Worm (Caenorhabditis elegans) whole organism, L3 larva: ENCODE measurements around the gene far-4.

Source experiments
- R02D3.7 ChIP-seq: fragments of 150-350 bp; optimal IDR thresholded peaks from 2 replicates; lab custom pipeline; 2014; ENCODE audit warnings: missing biosample characterization, missing genetic modification characterization
- ZK546.5 ChIP-seq: sonication (generic microtip); optimal IDR thresholded peaks from 2 replicates; lab custom pipeline; 2017; ENCODE audit warnings: missing biosample characterization, missing genetic modification characterization
- aly-2 ChIP-seq: fragments of 150-350 bp; optimal IDR thresholded peaks from 2 replicates; lab custom pipeline; 2014; ENCODE audit warnings: missing biosample characterization, missing genetic modification characterization
- ama-1 ChIP-seq: fragments of 150-350 bp; optimal IDR thresholded peaks from 2 replicates; lab custom pipeline; 2018
- ceh-16 ChIP-seq: sonication (generic microtip); optimal IDR thresholded peaks from 2 replicates; lab custom pipeline; 2017; ENCODE audit warnings: missing biosample characterization, missing genetic modification characterization
- ceh-28 ChIP-seq: fragments of 150-350 bp; optimal IDR thresholded peaks from 2 replicates; lab custom pipeline; 2014; ENCODE audit warnings: missing biosample characterization, missing genetic modification reagents, missing genetic modification characterization
- ceh-82 ChIP-seq: fragments of 150-350 bp; optimal IDR thresholded peaks from 2 replicates; lab custom pipeline; 2014; ENCODE audit warnings: missing biosample characterization, missing genetic modification characterization
- ceh-9 ChIP-seq: sonication (generic microtip); optimal IDR thresholded peaks from 2 replicates; lab custom pipeline; 2018; ENCODE audit warnings: missing biosample characterization, missing genetic modification characterization
- daf-12 ChIP-seq: fragments of 150-350 bp; optimal IDR thresholded peaks from 2 replicates; lab custom pipeline; 2014; ENCODE audit warnings: missing biosample characterization, missing genetic modification reagents, missing genetic modification characterization
- egl-27 ChIP-seq: sonication (generic microtip); optimal IDR thresholded peaks from 4 replicates; lab custom pipeline; 2017; ENCODE audit warnings: missing biosample characterization, missing genetic modification reagents, missing genetic modification characterization
- egl-5 ChIP-seq: fragments of 150-350 bp; optimal IDR thresholded peaks from 2 replicates; lab custom pipeline; 2017; ENCODE audit warnings: missing biosample characterization, missing genetic modification reagents, missing genetic modification characterization, inconsistent platforms
- elt-1 ChIP-seq: fragments of 150-350 bp; optimal IDR thresholded peaks from 2 replicates; lab custom pipeline; 2014; ENCODE audit warnings: missing biosample characterization, missing genetic modification characterization
- elt-2 ChIP-seq: sonication (generic microtip); optimal IDR thresholded peaks from 2 replicates; lab custom pipeline; 2016; ENCODE audit warnings: missing genetic modification reagents, mild to moderate bottlenecking, missing genetic modification characterization, missing compliant biosample characterization
- elt-3 ChIP-seq, 3 experiments: fragments of 150-350 bp in 1 of 3; sonication (generic microtip) in 2 of 3; optimal IDR thresholded peaks; 2 replicates in 2 of 3; 4 replicates in 1 of 3; lab custom pipeline; 2014 to 2017; ENCODE audit warnings: missing biosample characterization in 3 of 3, missing genetic modification characterization in 3 of 3
- eor-1 ChIP-seq, 2 experiments: fragments of 150-350 bp; optimal IDR thresholded peaks; 2 replicates each; lab custom pipeline; 2014 to 2018; ENCODE audit warnings: missing biosample characterization in 2 of 2, missing genetic modification characterization in 2 of 2
- fkh-10 ChIP-seq: sonication (generic microtip); optimal IDR thresholded peaks from 2 replicates; lab custom pipeline; 2017; ENCODE audit warnings: missing biosample characterization, missing genetic modification reagents, missing genetic modification characterization
- fkh-2 ChIP-seq: fragments of 150-350 bp; optimal IDR thresholded peaks from 2 replicates; lab custom pipeline; 2014; ENCODE audit warnings: missing biosample characterization, missing genetic modification reagents, missing genetic modification characterization
- fos-1 ChIP-seq: fragments of 150-350 bp; optimal IDR thresholded peaks from 2 replicates; lab custom pipeline; 2014; ENCODE audit warnings: missing biosample characterization, missing genetic modification characterization
- hmg-11 ChIP-seq: sonication (generic microtip); optimal IDR thresholded peaks from 2 replicates; lab custom pipeline; 2016; ENCODE audit warnings: missing genetic modification characterization, missing compliant biosample characterization
- jun-1 ChIP-seq: fragments of 150-350 bp; optimal IDR thresholded peaks from 2 replicates; lab custom pipeline; 2014; ENCODE audit warnings: missing biosample characterization, missing genetic modification reagents, missing genetic modification characterization
- lin-15B ChIP-seq: fragments of 150-350 bp; optimal IDR thresholded peaks from 2 replicates; lab custom pipeline; 2014; ENCODE audit warnings: missing biosample characterization, missing genetic modification characterization
- lin-39 ChIP-seq: fragments of 150-350 bp; optimal IDR thresholded peaks from 2 replicates; lab custom pipeline; 2018; ENCODE audit warnings: missing biosample characterization, missing genetic modification reagents, missing genetic modification characterization
- lsy-12 ChIP-seq: sonication (generic microtip); optimal IDR thresholded peaks from 2 replicates; lab custom pipeline; 2016; ENCODE audit warnings: mild to moderate bottlenecking, missing genetic modification characterization, missing compliant biosample characterization
- mdl-1 ChIP-seq: fragments of 150-350 bp; optimal IDR thresholded peaks from 2 replicates; lab custom pipeline; 2014; ENCODE audit warnings: missing biosample characterization, missing genetic modification characterization
- mml-1 ChIP-seq: fragments of 150-350 bp; sonication (generic microtip); optimal IDR thresholded peaks from 3 replicates; lab custom pipeline; 2014; ENCODE audit warnings: missing biosample characterization, missing genetic modification characterization
- nfya-1 ChIP-seq: sonication (generic microtip); optimal IDR thresholded peaks from 2 replicates; lab custom pipeline; 2017; ENCODE audit warnings: missing genetic modification characterization, mild to moderate bottlenecking, missing compliant biosample characterization, antibody characterized with exemption, moderate library complexity; ENCODE audit not compliant: insufficient read depth
- nhr-11 ChIP-seq: fragments of 150-350 bp; optimal IDR thresholded peaks from 2 replicates; lab custom pipeline; 2014; ENCODE audit warnings: missing biosample characterization, missing genetic modification characterization
- nhr-12 ChIP-seq: fragments of 150-350 bp; optimal IDR thresholded peaks from 2 replicates; lab custom pipeline; 2014; ENCODE audit warnings: missing biosample characterization, missing genetic modification characterization
- nhr-23 ChIP-seq: fragments of 150-350 bp; optimal IDR thresholded peaks from 2 replicates; lab custom pipeline; 2014; ENCODE audit warnings: missing biosample characterization, missing genetic modification reagents, missing genetic modification characterization
- nhr-237 ChIP-seq: fragments of 150-350 bp; optimal IDR thresholded peaks from 2 replicates; lab custom pipeline; 2014; ENCODE audit warnings: missing biosample characterization, missing genetic modification characterization
- nhr-25 ChIP-seq: sonication (generic microtip); optimal IDR thresholded peaks from 2 replicates; lab custom pipeline; 2017; ENCODE audit warnings: missing biosample characterization, missing genetic modification characterization
- nhr-28 ChIP-seq: fragments of 150-350 bp; optimal IDR thresholded peaks from 2 replicates; lab custom pipeline; 2014; ENCODE audit warnings: missing biosample characterization, missing genetic modification characterization
- nhr-43 ChIP-seq: sonication (generic microtip); optimal IDR thresholded peaks from 2 replicates; lab custom pipeline; 2016; ENCODE audit warnings: mild to moderate bottlenecking, missing genetic modification characterization, missing compliant biosample characterization; ENCODE audit not compliant: poor library complexity, severe bottlenecking
- nhr-67 ChIP-seq: fragments of 150-350 bp; optimal IDR thresholded peaks from 2 replicates; lab custom pipeline; 2014; ENCODE audit warnings: missing biosample characterization, missing genetic modification characterization
- nhr-76 ChIP-seq: fragments of 150-350 bp; sonication (generic microtip); optimal IDR thresholded peaks from 5 replicates; lab custom pipeline; 2014; ENCODE audit warnings: missing biosample characterization, missing genetic modification characterization
- nhr-77 ChIP-seq: fragments of 150-350 bp; optimal IDR thresholded peaks from 2 replicates; lab custom pipeline; 2014; ENCODE audit warnings: missing biosample characterization, missing genetic modification characterization
- pha-4 ChIP-seq: fragments of 150-350 bp; optimal IDR thresholded peaks from 2 replicates; lab custom pipeline; 2014; ENCODE audit warnings: missing biosample characterization, missing genetic modification reagents, missing genetic modification characterization
- pqm-1 ChIP-seq: fragments of 150-350 bp; optimal IDR thresholded peaks from 2 replicates; lab custom pipeline; 2017; ENCODE audit warnings: missing biosample characterization, missing genetic modification characterization, inconsistent platforms
- sea-2 ChIP-seq: fragments of 150-350 bp; sonication (generic microtip); optimal IDR thresholded peaks from 4 replicates; lab custom pipeline; 2014; ENCODE audit warnings: missing biosample characterization, missing genetic modification reagents, missing genetic modification characterization
- skn-1 ChIP-seq: fragments of 150-350 bp; optimal IDR thresholded peaks from 2 replicates; lab custom pipeline; 2014; ENCODE audit warnings: missing biosample characterization, missing genetic modification characterization
- snpc-4 ChIP-seq: fragments of 150-350 bp; optimal IDR thresholded peaks from 2 replicates; lab custom pipeline; 2014; ENCODE audit warnings: missing biosample characterization, missing genetic modification characterization
- tbx-2 ChIP-seq: sonication (generic microtip); optimal IDR thresholded peaks from 2 replicates; lab custom pipeline; 2016; ENCODE audit warnings: mild to moderate bottlenecking, missing genetic modification characterization, missing compliant biosample characterization
- unc-39 ChIP-seq: sonication (generic microtip); optimal IDR thresholded peaks from 4 replicates; lab custom pipeline; 2017; ENCODE audit warnings: missing biosample characterization, missing genetic modification characterization
- unc-62 ChIP-seq: fragments of 150-350 bp; sonication (generic microtip); optimal IDR thresholded peaks from 4 replicates; lab custom pipeline; 2014; ENCODE audit warnings: missing biosample characterization, missing genetic modification reagents, missing genetic modification characterization
- zag-1 ChIP-seq: fragments of 150-350 bp; optimal IDR thresholded peaks from 2 replicates; lab custom pipeline; 2014; ENCODE audit warnings: missing biosample characterization, missing genetic modification characterization
- ztf-11 ChIP-seq: fragments of 150-350 bp; optimal IDR thresholded peaks from 2 replicates; lab custom pipeline; 2014; ENCODE audit warnings: missing biosample characterization, missing genetic modification characterization
- ztf-4 ChIP-seq: fragments of 150-350 bp; optimal IDR thresholded peaks from 2 replicates; lab custom pipeline; 2014; ENCODE audit warnings: missing biosample characterization, missing genetic modification characterization

far-4 gene

DNA sequence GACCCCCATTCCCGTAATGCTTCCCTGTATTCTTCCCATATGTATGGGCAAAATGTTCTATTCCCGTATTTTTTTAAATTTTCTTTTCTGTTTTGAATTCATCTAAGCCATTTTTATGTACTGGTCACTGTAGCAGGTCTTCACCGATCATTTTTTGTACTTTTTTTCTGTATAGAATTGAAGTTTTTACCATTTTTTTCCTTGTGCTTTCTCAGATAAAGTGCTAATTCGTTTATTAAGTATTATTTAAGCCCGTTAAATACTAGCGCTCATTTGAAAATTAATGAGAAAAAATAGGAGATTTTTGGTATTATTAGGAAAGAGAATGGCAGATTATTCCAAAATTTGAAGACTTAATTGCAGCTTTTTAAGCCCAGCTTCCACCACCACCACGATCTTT, 7.3 kb upstream of the far-4 start:
- TF ChIP-seq elt-3 (tag; optimal IDR thresholded peaks at IDR 0.05; lab: Kevin White, UChicago) = no peak
- no peak for TF ChIP-seq nhr-28 (tag; lab: Kevin White, UChicago)
- no peak for TF ChIP-seq nhr-12 (tag; lab: Kevin White, UChicago)
- TF ChIP-seq nhr-77 = no peak
- TF ChIP-seq ceh-16 (tag; lab: Kevin White, UChicago) = no peak
- TF ChIP-seq ztf-4 (tag; lab: Kevin White, UChicago) = no peak
- no peak for TF ChIP-seq lin-15B (tag; lab: Kevin White, UChicago)
- TF ChIP-seq elt-1 = no peak
- TF ChIP-seq ama-1 (lab: Kevin White, UChicago) = no peak
- no peak for TF ChIP-seq jun-1 (tag; lab: Kevin White, UChicago)
- TF ChIP-seq sea-2 (GFP tag; lab: Kevin White, UChicago) = no peak
- no peak for TF ChIP-seq fos-1 (tag; lab: Kevin White, UChicago)
- TF ChIP-seq ceh-9 = no peak
- no peak for TF ChIP-seq nhr-76

DNA sequence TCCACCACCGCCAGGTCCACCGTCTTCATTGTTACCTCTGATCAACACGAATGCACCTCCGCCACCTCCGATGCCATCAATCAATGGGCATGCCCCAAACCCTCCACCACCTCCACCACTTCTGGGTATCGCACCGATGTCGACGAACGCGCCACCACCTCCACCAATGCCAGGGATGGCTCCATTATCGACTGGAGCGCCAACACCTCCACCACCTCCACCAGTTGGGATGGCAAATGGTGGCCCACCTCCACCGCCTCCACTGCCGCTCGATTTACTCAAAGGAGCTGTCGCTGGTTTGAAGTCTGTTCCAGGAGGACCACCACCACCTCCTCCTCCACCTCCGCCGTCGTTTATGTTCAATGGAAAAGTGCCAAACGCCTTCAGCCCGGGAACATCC, 4.9 kb upstream of the far-4 start:
- TF ChIP-seq fkh-2 (tag; lab: Kevin White, UChicago) (no peak), fkh-10 (GFP tag; lab: Kevin White, UChicago) (no peak), tbx-2 (tag; lab: Kevin White, UChicago) (no peak), mdl-1 (no peak)
- TF ChIP-seq, all 47 proteins: peak for 0

DNA sequence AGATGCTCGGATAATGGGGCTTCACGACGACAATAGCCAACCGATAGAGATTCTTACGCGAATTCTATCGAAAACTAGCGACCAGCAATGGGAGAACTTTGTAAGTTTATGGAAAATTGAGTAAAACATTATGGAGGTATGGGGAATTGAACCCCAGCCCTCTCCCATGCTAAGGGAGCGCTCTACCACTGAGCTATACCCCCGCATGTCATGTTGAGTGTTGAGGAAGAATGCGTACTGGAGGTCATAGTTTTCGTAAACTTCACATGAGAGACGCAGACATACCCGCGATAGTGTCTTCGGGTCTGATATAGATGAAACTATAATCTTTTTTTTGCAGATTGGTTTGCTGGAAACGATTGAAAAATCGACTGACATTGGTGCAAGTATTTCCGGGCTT, 3.9 kb upstream of the far-4 start:
- TF ChIP-seq ama-1 (lab: Kevin White, UChicago) (no peak), nhr-28 (tag; lab: Kevin White, UChicago) (no peak), ceh-28 (tag; lab: Kevin White, UChicago) (no peak), lsy-12 (tag; lab: Kevin White, UChicago) (peak; percentile 52), skn-1 (tag; lab: Kevin White, UChicago) (peak; percentile 11), hmg-11 (tag; lab: Kevin White, UChicago) (peak; percentile 88), mml-1 (tag; lab: Kevin White, UChicago) (no peak), fkh-2 (tag; lab: Kevin White, UChicago) (no peak), egl-27 (no peak), daf-12 (tag; lab: Kevin White, UChicago) (no peak), nhr-12 (tag; lab: Kevin White, UChicago) (no peak), sea-2 (GFP tag; lab: Kevin White, UChicago) (no peak), aly-2 (tag; lab: Kevin White, UChicago) (no peak), R02D3.7 (tag; lab: Kevin White, UChicago) (no peak), ceh-82 (no peak), egl-5 (tag; lab: Kevin White, UChicago) (no peak), ztf-4 (tag; lab: Kevin White, UChicago) (peak; percentile 2), pha-4 (tag; lab: Kevin White, UChicago) (peak; percentile 66), nhr-43 (tag; lab: Kevin White, UChicago) (peak; percentile 89), ZK546.5 (tag; lab: Kevin White, UChicago) (no peak), fos-1 (tag; lab: Kevin White, UChicago) (no peak), elt-3 (tag; optimal IDR thresholded peaks at IDR 0.05; lab: Kevin White, UChicago) (no peak), mdl-1 (no peak), elt-1 (no peak), eor-1 (tag; optimal IDR thresholded peaks at IDR 0.05; lab: Kevin White, UChicago) (no peak), nhr-67 (tag; lab: Kevin White, UChicago) (no peak), nhr-77 (no peak), nhr-23 (tag; lab: Kevin White, UChicago) (peak; percentile 41), nhr-11 (no peak), nhr-25 (tag; lab: Kevin White, UChicago) (peak; percentile 75), nhr-237 (tag; lab: Kevin White, UChicago) (no peak), nhr-76 (no peak), fkh-10 (GFP tag; lab: Kevin White, UChicago) (no peak), zag-1 (tag; lab: Kevin White, UChicago) (no peak), snpc-4 (tag; lab: Kevin White, UChicago) (peak; percentile 36), elt-2 (tag; lab: Kevin White, UChicago) (peak; percentile 61), tbx-2 (tag; lab: Kevin White, UChicago) (peak; percentile 43), nfya-1 (tag; lab: Kevin White, UChicago) (no peak), unc-62 (GFP tag; lab: Kevin White, UChicago) (no peak), unc-39 (tag; lab: Kevin White, UChicago) (no peak), ztf-11 (tag; lab: Kevin White, UChicago) (no peak), ceh-16 (tag; lab: Kevin White, UChicago) (no peak), jun-1 (tag; lab: Kevin White, UChicago) (peak; percentile 34), lin-39 (tag; lab: Kevin White, UChicago) (peak; percentile 85), pqm-1 (tag; lab: Kevin White, UChicago) (peak; percentile 9), ceh-9 (no peak), lin-15B (tag; lab: Kevin White, UChicago) (peak; percentile 26)
